Fruit fly (Drosophila melanogaster) S2 (cell line): ENCODE results near the gene Tcs3.

Source experiments
- CG8478 ChIP-seq: fragments of >200 bp; optimal IDR thresholded peaks from 2 replicates; lab custom pipeline; 2018
- CTCF ChIP-seq, 2 experiments: fragments of >200 bp; optimal IDR thresholded peaks; 2 replicates each; lab custom pipeline; 2018

- TF ChIP-seq CG8478 (lab: Kevin White, UChicago) (no peak), CTCF (optimal IDR thresholded peaks at IDR 0.05; lab: Kevin White, UChicago) (peak in 1 of 2 experiments; percentile 33)
These were observed 29.5 kb downstream of the Tcs3 start, which contains the start of gene Agpat4 for dm6 chr3L:16381184-16381797.
